Worm (Caenorhabditis elegans) whole organism, young adult: Measurements from ENCODE around the gene clr-1.

Experiments used
- B0035.1 ChIP-seq: sonication (generic microtip); optimal IDR thresholded peaks from 2 replicates; lab custom pipeline; 2016; ENCODE audit warnings: missing genetic modification characterization, mild to moderate bottlenecking, missing compliant biosample characterization, missing genotype, missing genetic modification reagents
- C06A6.2 ChIP-seq: fragments of 200-800 bp; sonication (Bioruptor generic); conservative IDR thresholded peaks from 2 replicates; pipeline ENCODE4 v1.3.6; 2022; ENCODE audit warnings: missing genetic modification characterization, missing compliant biosample characterization
- atf-7 ChIP-seq: sonication (generic microtip); optimal IDR thresholded peaks from 2 replicates; lab custom pipeline; 2017; ENCODE audit warnings: mild to moderate bottlenecking, missing genetic modification characterization, missing compliant biosample characterization
- hmg-1.2 ChIP-seq: fragments of 200-800 bp; sonication (Bioruptor generic); IDR thresholded peaks from 2 replicates; pipeline ENCODE4 v1.3.6; 2022; ENCODE audit warnings: missing genetic modification reagents, missing genetic modification characterization, missing compliant biosample characterization
- nfya-1 ChIP-seq: sonication (generic microtip); optimal IDR thresholded peaks from 2 replicates; lab custom pipeline; 2017; ENCODE audit warnings: antibody characterized with exemption, missing compliant biosample characterization, missing genetic modification characterization, borderline replicate concordance; ENCODE audit not compliant: insufficient read depth
- pha-4 ChIP-seq: fragments of 150-350 bp; sonication (generic microtip); optimal IDR thresholded peaks from 2 replicates; lab custom pipeline; 2014; ENCODE audit warnings: missing biosample characterization, missing genetic modification reagents, missing genetic modification characterization
- snpc-1.3 ChIP-seq: sonication (generic microtip); optimal IDR thresholded peaks from 2 replicates; lab custom pipeline; 2017; ENCODE audit warnings: missing genetic modification characterization, mild to moderate bottlenecking, missing compliant biosample characterization, antibody characterized with exemption, moderate library complexity, missing genotype, missing genetic modification reagents; ENCODE audit not compliant: insufficient read depth
- snpc-4 ChIP-seq, 5 experiments: fragments of 150-350 bp in 1 of 5; sonication (generic microtip) in 4 of 5; optimal IDR thresholded peaks; 2 replicates each; lab custom pipeline; 2014 to 2018; ENCODE audit warnings: missing genetic modification characterization in 5 of 5, missing biosample characterization in 3 of 5, antibody characterized with exemption in 2 of 5, mild to moderate bottlenecking in 2 of 5, missing compliant biosample characterization in 2 of 5, missing genotype in 2 of 5, moderate library complexity in 2 of 5, missing genetic modification reagents in 1 of 5
- unc-130 ChIP-seq: sonication (generic microtip); optimal IDR thresholded peaks from 2 replicates; lab custom pipeline; 2016; ENCODE audit warnings: missing genetic modification reagents, missing genetic modification characterization, missing compliant biosample characterization
- zfh-2 ChIP-seq: fragments of 200-800 bp; sonication (Bioruptor generic); conservative IDR thresholded peaks from 2 replicates; pipeline ENCODE4 v1.3.6; 2022; ENCODE audit warnings: missing genetic modification reagents, missing genetic modification characterization, missing compliant biosample characterization

- TF ChIP-seq zfh-2 (GFP tag; lab: Robert Waterston, UW) (no peak), C06A6.2 (GFP tag; lab: Robert Waterston, UW) (no peak), snpc-4 (GFP tag; optimal IDR thresholded peaks at IDR 0.05; lab: Kevin White, UChicago) (no peak), snpc-4 (tag; optimal IDR thresholded peaks at IDR 0.05; lab: Kevin White, UChicago) (no peak), B0035.1 (tag; lab: Kevin White, UChicago) (no peak), unc-130 (no peak), nfya-1 (no peak), snpc-1.3 (tag; lab: Kevin White, UChicago) (no peak), pha-4 (tag; lab: Kevin White, UChicago) (no peak), atf-7 (tag; lab: Kevin White, UChicago) (no peak), hmg-1.2 (GFP tag; lab: Robert Waterston, UW) (no peak)
Observed at ce11 chrII:5463692-5464300, 2.4 kb upstream of the clr-1 start.
